Fruit fly (Drosophila melanogaster): ENCODE results near the gene Paip2.

Paip2 gene

DNA sequence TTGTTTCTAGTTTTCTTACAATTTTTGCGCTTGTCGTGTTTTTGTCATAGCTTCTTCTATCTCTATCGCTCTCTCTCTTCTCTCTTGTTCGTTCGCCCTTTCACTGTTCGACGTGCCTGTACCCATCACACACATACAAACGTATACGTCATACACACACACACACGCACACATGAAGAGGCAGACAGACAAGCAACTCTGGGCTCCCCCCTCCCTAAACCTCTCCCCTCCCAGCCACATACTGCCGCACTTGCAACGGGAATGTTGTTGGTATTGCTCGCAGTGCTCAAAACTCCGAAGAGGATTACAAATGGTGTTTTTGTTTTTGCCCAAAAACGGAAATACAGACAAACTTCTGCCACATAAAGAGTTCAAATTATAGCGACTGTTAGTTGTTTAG lies 32.4 kb downstream of the Paip2 start (continued):
- TF ChIP-seq sens (GFP tag) = peak; percentile 46
- TF ChIP-seq Mrtf (GFP tag; IDR thresholded peaks at IDR 0.05) = no peak
- no peak for TF ChIP-seq cad (GFP tag; optimal IDR thresholded peaks at IDR 0.05)
- no peak for TF ChIP-seq BEAF-32 (GFP tag; optimal IDR thresholded peaks at IDR 0.05)
- TF ChIP-seq tna (GFP tag; IDR thresholded peaks at IDR 0.05; ENCODE audit: partially characterized antibody) = peak; percentile 20; the same call in 1 of the 2 replicates
- TF ChIP-seq run (tag; optimal IDR thresholded peaks at IDR 0.05) = no peak
- no peak for TF ChIP-seq CG10274 (GFP tag; optimal IDR thresholded peaks at IDR 0.05)
- TF ChIP-seq CG7963 (GFP tag; IDR thresholded peaks at IDR 0.05; ENCODE audit: partially characterized antibody) = no peak
- no peak for TF ChIP-seq crp (GFP tag; optimal IDR thresholded peaks at IDR 0.05)
- TF ChIP-seq zen (tag; optimal IDR thresholded peaks at IDR 0.05) = no peak
- TF ChIP-seq z (GFP tag; IDR thresholded peaks at IDR 0.05) = no peak
- no peak for TF ChIP-seq CG16779 (GFP tag; IDR thresholded peaks at IDR 0.05)
- TF ChIP-seq shn (GFP tag; optimal IDR thresholded peaks at IDR 0.05) = no peak
- no peak for TF ChIP-seq CG9215 (GFP tag; IDR thresholded peaks at IDR 0.05)
- TF ChIP-seq CG15601 (tag; optimal IDR thresholded peaks at IDR 0.05) = no peak
- 0 out of 3 replicates have a peak, but pooled peaks have one; percentile 39 for TF ChIP-seq Dbx (GFP tag; IDR thresholded peaks at IDR 0.05)
- TF ChIP-seq kni (GFP tag; optimal IDR thresholded peaks at IDR 0.05) = peak; percentile 24
- no peak for TF ChIP-seq CG12104 (GFP tag; optimal IDR thresholded peaks at IDR 0.05)
- no peak for TF ChIP-seq CG42726 (GFP tag; IDR thresholded peaks at IDR 0.05; ENCODE audit: partially characterized antibody)

dm6 chr3R:13014168-13014881 lies 33.7 kb downstream of the Paip2 start:
- TF ChIP-seq dpn (GFP tag; optimal IDR thresholded peaks at IDR 0.05) (peak in 1 of 2 experiments; percentile 1), unpg (GFP tag; optimal IDR thresholded peaks at IDR 0.05) (no peak), grau (tag; optimal IDR thresholded peaks at IDR 0.05) (peak; percentile 19), gem (tag; optimal IDR thresholded peaks at IDR 0.05) (peak; percentile 29), D19A (tag; optimal IDR thresholded peaks at IDR 0.05) (peak; percentile 55), prd (optimal IDR thresholded peaks at IDR 0.05) (no peak), prd (GFP tag; IDR thresholded peaks at IDR 0.05) (peak; percentile 56; the same call in 2 of the 3 replicates), sens (GFP tag) (peak; percentile 40), CG2712 (tag; optimal IDR thresholded peaks at IDR 0.05) (peak; percentile 1), CG7839 (tag; optimal IDR thresholded peaks at IDR 0.05) (peak; percentile 8), CoRest (tag; optimal IDR thresholded peaks at IDR 0.05) (peak; percentile 19), CG14441 (GFP tag; IDR thresholded peaks at IDR 0.05) (0 out of 2 replicates have a peak, but pooled peaks have one; percentile 35), ara (GFP tag; IDR thresholded peaks at IDR 0.05) (0 out of 2 replicates have a peak, but pooled peaks have one; percentile 33), Hr51 (GFP tag; optimal IDR thresholded peaks at IDR 0.05) (peak in 1 of 2 experiments; percentile 30), Drgx (GFP tag; IDR thresholded peaks at IDR 0.05) (peak; percentile 55), CG2120 (GFP tag; optimal IDR thresholded peaks at IDR 0.05) (peak; percentile 38), toy (GFP tag; IDR thresholded peaks at IDR 0.05) (no peak), CG1603 (tag; optimal IDR thresholded peaks at IDR 0.05) (peak; percentile 33), CG12769 (tag; optimal IDR thresholded peaks at IDR 0.05) (peak; percentile 16), HLH54F (GFP tag; optimal IDR thresholded peaks at IDR 0.05) (no peak), phol (tag; optimal IDR thresholded peaks at IDR 0.05) (peak; percentile 7), dmrt99B (tag; optimal IDR thresholded peaks at IDR 0.05) (peak; percentile 27), CG9215 (GFP tag; IDR thresholded peaks at IDR 0.05) (peak; percentile 26; the same call in 1 of the 2 replicates), ato (GFP tag; IDR thresholded peaks at IDR 0.05; ENCODE audit: partially characterized antibody) (no peak), CG11695 (GFP tag; IDR thresholded peaks at IDR 0.05) (0 out of 3 replicates have a peak, but pooled peaks have one; percentile 16), CG8924 (tag; optimal IDR thresholded peaks at IDR 0.05) (peak; percentile 3), CG33557 (GFP tag; optimal IDR thresholded peaks at IDR 0.05) (no peak), Bdp1 (GFP tag; optimal IDR thresholded peaks at IDR 0.05) (no peak), cwo (GFP tag; optimal IDR thresholded peaks at IDR 0.05) (peak; percentile 13), Med (GFP tag) (peak; percentile 55), CG2678 (tag; optimal IDR thresholded peaks at IDR 0.05) (peak; percentile 20)
